Fruit fly (Drosophila melanogaster): Measurements from ENCODE around the gene Ugt303B3.

DNA sequence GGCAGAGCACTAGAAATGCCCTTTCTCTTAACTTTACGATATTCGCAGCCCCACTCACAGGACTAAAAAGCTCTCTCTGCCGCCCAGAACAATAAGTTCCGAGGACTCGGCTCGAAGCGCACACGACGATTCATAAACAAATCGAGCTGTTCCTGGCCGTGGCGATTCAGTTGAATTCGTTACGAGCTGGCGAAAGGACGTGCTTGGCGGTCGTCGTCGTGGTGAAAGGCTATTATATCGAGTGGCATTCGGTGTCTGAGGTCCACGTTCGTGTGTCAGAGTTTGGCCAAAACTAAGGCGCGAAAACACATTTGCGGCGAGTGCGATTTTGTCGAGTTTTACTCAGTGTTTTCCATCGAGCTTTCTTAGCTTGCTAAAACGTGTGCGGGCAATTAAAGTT lies 22.7 kb upstream of the Ugt303B3 start, which contains the start of gene beat-IV:
- TF ChIP-seq h (optimal IDR thresholded peaks at IDR 0.05), result no peak
- no peak for TF ChIP-seq Myc (optimal IDR thresholded peaks at IDR 0.05)
- TF ChIP-seq Sin3A (optimal IDR thresholded peaks at IDR 0.05), result no peak
- TF ChIP-seq ttk (optimal IDR thresholded peaks at IDR 0.05), result no peak
- no peak for TF ChIP-seq insv (optimal IDR thresholded peaks at IDR 0.05)

All from Kc167 (cell line).